Worm (Caenorhabditis elegans): ENCODE measurements around the gene F56D6.21.

ce11 chrIV:3917405-3917804, 12.7 kb downstream of the F56D6.21 start, which contains the start of gene F56D6.14:
- TF ChIP-seq alr-1 (tag; optimal IDR thresholded peaks at IDR 0.05): no peak
- TF ChIP-seq nhr-12 (tag; optimal IDR thresholded peaks at IDR 0.05): no peak
- TF ChIP-seq mdl-1 (tag; optimal IDR thresholded peaks at IDR 0.05): no peak
- no peak for TF ChIP-seq unc-39 (tag; optimal IDR thresholded peaks at IDR 0.05)
- TF ChIP-seq ztf-11 (tag; optimal IDR thresholded peaks at IDR 0.05): no peak
- no peak for TF ChIP-seq ceh-82 (tag; optimal IDR thresholded peaks at IDR 0.05)
- TF ChIP-seq nhr-11 (tag; optimal IDR thresholded peaks at IDR 0.05): no peak
- TF ChIP-seq snpc-4 (tag; optimal IDR thresholded peaks at IDR 0.05): no peak
- no peak for TF ChIP-seq egl-27 (tag; optimal IDR thresholded peaks at IDR 0.05)
- TF ChIP-seq nhr-237 (tag; optimal IDR thresholded peaks at IDR 0.05): no peak
- TF ChIP-seq unc-55 (GFP tag; optimal IDR thresholded peaks at IDR 0.05): no peak

Measured in whole organism, L2 larva.